Fruit fly (Drosophila melanogaster): ENCODE data around the gene Hf.

Hf gene

dm6 chr2L:19952221-19952620 is 15.3 kb downstream of the Hf start:
- no peak for TF ChIP-seq noc (tag; optimal IDR thresholded peaks at IDR 0.05)

dm6 chr2L:19951543-19952163 is 15.8 kb downstream of the Hf start:
- peak; percentile 2 for TF ChIP-seq noc (tag; optimal IDR thresholded peaks at IDR 0.05)

DNA sequence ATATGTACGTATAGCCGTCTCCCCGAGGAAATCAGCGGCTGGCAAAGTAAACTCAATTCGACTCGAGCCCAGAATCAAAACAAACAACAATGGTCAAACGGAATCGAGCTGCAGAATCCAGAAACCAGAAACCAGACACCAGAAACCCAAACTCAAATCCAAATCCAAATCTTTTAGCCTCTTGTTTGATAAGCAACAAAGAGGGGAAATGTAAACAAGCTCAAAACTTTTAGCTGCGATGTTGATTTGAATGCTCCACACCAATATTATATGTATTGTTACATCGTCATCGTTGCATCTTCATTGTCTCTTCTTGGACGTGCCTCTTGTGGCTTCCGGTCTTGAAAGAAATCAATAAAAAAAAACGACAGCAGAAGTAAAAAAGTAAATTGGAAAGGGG is 17.9 kb downstream of the Hf start:
- no peak for TF ChIP-seq noc (tag; optimal IDR thresholded peaks at IDR 0.05)

DNA sequence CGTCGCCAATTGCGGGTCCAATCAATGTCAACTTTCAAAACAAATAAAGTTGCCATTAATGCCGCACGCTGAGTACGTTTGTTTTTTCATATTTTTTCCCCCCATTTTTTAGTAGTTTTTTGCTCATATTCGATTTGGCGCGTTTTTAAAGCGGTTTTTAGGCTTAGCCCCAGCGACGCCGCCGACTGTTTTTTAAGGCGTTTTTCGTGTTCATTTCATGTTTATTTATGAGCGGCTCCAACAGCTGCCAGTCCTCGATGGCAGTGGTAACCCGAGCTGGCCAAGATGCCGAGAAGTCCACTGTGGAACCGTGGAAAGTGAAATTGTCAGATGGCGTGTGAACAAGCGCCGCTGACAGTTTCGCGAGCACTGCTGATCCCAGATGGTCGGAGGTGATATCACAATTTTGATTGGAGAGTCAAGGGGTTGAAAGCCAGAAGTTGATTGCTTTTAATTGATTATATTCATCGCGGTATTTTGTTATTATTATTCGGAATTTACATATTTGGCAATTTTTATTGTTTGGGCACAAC is 19.4 kb downstream of the Hf start:
- no peak for TF ChIP-seq noc (tag; optimal IDR thresholded peaks at IDR 0.05)

DNA sequence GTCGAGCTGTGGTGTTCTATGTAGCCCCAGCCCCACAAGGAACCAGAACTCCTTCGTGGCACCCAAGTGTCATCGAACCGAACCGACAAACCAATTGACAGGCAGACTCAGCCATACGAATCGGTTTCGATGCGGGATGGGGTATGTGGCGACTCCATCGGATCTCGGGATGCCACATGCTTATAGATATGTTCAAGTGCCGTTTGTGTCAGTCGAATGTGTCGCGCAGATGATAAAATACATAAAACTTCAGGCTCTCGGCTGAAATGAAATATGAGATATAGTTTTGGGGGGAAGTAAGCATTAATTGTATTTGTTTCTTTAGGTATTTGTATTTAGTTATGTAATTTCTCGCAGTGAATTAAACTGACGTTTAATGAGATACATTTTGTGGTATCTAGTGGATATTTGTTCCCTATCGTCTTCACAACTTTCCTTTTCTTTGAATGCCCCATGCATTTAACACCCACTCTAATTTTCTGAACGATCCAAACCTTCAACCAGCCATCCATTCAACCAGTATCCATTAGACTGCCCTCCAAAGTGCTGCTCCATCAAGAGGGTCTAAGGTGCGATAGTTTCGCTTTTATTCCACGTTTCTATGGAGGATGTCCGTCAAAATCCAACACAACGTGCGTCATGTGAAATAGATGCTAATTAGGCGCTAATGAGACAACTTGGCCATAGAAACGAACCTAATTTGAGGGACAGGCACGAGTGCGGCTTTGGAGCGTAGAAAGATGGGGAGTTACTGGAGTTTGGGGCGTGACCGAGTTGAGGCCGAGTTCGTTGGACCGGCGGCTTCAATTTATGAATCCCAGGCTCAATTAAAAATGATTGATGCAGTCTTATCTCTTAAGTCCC is 22.9 kb downstream of the Hf start:
- no peak for TF ChIP-seq noc (tag; optimal IDR thresholded peaks at IDR 0.05)

DNA sequence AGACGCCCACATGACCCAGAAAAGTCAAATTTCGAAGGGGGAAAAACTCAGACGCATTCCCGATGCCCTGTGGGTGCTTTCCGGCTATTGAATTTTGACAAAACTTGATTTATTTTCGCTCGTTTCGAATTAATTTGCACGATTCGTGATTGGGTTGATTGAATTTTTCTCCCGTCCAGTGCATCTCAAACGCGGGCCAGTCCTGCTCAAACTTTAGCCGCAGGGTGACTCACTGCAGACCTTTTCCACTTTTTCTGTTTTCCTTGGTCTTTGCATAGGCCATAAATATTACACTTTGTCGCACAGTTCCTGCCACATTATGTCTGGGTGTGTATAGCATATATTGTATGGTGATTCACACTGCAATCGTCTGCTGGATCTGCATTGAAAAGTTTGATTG is 24.4 kb downstream of the Hf start:
- TF ChIP-seq noc (tag; optimal IDR thresholded peaks at IDR 0.05) = no peak

DNA sequence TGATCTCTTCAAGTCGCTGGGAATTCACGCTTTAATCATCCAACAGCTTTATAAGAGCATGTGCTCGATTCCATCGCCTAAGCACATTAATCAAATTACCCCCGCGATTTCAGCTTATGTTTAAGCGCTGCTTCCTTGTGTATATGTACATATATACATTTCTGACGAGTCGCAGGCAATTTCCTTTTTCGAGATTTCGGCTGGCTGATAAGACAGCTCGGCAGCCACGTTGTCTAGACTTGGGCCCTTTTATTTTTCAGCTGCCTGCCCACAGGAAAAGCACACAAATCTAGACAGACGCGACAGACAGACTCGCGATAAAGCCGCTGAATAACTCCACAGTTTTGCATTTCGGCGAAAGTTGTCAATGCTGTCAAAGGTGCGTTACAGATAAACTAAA is 25.0 kb downstream of the Hf start:
- TF ChIP-seq noc (tag; optimal IDR thresholded peaks at IDR 0.05) = no peak

dm6 chr2L:19941352-19941851 is 26.1 kb downstream of the Hf start:
- TF ChIP-seq noc (tag; optimal IDR thresholded peaks at IDR 0.05) = peak; percentile 78

- TF ChIP-seq noc (tag; optimal IDR thresholded peaks at IDR 0.05) = no peak
These were observed 27.4 kb downstream of the Hf start for dm6 chr2L:19940036-19940435.

- TF ChIP-seq noc (tag; optimal IDR thresholded peaks at IDR 0.05) = no peak
These were observed 29.6 kb downstream of the Hf start for dm6 chr2L:19937804-19938461.

DNA sequence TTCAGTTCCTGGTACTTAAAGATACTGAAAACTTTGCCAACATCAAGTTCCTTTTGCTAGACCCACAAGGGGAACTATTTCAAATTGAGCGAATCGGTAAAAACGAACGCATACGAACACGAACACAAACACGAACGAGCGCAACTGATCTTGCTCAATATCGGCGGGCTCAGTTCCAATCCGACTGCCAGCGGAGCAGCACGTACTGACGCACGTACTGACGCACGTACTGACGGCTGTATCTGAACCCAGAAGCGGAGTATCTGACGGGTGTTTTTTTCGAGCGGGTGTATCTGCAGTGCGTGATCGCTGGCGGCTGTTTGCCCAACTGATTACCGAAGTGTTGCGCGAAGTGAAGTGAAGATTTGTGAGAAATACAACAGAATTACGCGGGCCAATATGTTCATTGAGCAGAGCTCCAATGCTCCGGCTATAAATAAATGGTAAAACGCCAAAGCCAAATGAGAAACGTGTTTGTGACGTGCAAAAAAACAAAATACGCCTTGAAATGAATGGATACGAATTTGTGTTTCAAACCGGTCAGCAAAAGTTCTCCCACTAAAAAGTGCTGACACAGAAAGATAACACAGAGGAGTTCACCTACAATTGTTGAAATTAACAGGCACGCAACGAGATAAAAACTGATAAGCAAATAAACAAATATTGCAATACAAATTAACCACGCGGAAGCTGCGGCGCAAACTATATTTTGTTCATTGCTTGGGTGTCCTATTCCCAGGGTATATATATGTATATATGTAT is 32.2 kb downstream of the Hf start:
- TF ChIP-seq noc (tag; optimal IDR thresholded peaks at IDR 0.05) = peak; percentile 58

- TF ChIP-seq noc (tag; optimal IDR thresholded peaks at IDR 0.05) = no peak
These were observed 35.0 kb downstream of the Hf start for dm6 chr2L:19932523-19932922.

DNA sequence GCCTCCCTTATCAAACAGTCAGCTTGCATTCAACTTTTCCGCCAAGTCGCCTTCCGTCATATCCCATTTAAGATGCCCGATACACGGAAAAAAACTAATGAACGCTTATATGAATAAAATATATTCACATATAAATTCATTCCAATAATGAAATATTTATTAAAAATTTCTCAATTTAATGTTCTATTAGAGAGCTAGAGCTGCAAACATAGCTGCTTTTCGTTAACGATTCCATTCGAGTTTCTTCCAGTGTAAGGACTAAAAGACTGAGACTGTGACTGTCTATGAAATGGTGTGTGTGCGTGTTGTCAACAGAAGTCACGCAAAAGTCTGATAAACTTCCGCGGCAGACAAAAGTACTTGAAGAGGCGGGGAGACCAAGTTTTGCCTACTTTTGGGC is 37.4 kb downstream of the Hf start:
- TF ChIP-seq noc (tag; optimal IDR thresholded peaks at IDR 0.05) = peak; percentile 8

DNA sequence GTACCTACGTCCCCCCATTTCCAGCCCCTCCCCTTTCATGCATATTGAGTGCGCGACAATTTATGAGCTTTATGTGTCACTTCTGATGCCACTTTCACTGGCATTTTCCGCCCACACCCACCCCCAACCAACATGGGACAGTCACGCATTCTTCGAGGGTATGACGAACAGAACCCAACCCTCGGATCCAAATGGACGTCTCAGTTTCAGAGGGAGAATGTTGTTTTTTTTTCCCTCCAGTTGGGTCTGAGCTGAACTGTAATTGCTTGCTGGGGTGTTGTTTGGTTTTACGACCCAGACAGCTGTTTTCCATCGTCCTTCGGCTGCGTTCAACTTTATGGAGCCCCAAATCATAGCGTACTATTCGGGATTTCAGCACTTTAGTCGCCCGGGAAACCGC is 43.7 kb downstream of the Hf start:
- no peak for TF ChIP-seq noc (tag; optimal IDR thresholded peaks at IDR 0.05)

DNA sequence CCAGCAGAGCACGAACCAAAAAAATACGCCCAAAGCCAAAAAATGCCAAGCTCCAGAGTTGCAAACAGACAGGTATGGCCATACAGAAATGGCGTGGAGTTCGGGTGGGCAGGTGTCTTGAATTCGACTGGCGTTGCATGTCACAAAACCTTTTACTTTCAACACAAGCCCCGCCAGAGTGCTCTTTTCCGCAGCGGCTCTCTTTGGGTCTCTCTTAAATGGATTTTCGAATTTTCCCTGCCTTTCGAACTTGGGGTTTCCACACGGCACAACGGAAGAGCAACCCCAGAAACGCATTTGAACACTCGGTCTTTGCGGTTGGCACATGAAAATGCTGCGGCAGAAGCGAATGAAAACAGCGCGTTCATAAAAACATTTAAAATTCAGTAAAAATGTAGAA is 49.6 kb downstream of the Hf start:
- no peak for TF ChIP-seq noc (tag; optimal IDR thresholded peaks at IDR 0.05)

dm6 chr2L:19916982-19917381 is 50.5 kb downstream of the Hf start:
- TF ChIP-seq noc (tag; optimal IDR thresholded peaks at IDR 0.05) = no peak

Measured in whole organism, larva.